Fruit fly (Drosophila melanogaster) whole organism, embryonic: Measurements from ENCODE around the gene CG11970.

ENCODE experiments used
- Atf-2 ChIP-seq: fragments of 200-800 bp; sonication (Bioruptor generic); optimal IDR thresholded peaks from 2 replicates; lab custom pipeline; 2016; ENCODE audit warnings: missing biosample characterization, missing genetic modification characterization
- CG11560 ChIP-seq: fragments of 200-800 bp; sonication (Bioruptor generic); IDR thresholded peaks from 3 replicates; pipeline ENCODE4 v1.3.6; 2022; ENCODE audit warnings: missing biosample characterization, missing genetic modification characterization
- CG12071 ChIP-seq: fragments of 200-800 bp; sonication (Bioruptor generic); optimal IDR thresholded peaks from 3 replicates; lab custom pipeline; 2018; ENCODE audit warnings: missing biosample characterization, mild to moderate bottlenecking, missing genetic modification characterization
- CG1233 ChIP-seq: fragments of 200-800 bp; sonication (Bioruptor generic); optimal IDR thresholded peaks from 4 replicates; lab custom pipeline; 2018; ENCODE audit warnings: missing biosample characterization, mild to moderate bottlenecking, missing genetic modification characterization
- CG12769 ChIP-seq: fragments of 200-800 bp; sonication (Bioruptor generic); optimal IDR thresholded peaks from 2 replicates; lab custom pipeline; 2019; ENCODE audit warnings: missing biosample characterization, mild to moderate bottlenecking, missing genetic modification characterization, moderate library complexity
- CG13123 ChIP-seq: fragments of 200-800 bp; sonication (Bioruptor generic); optimal IDR thresholded peaks from 2 replicates; lab custom pipeline; 2016; ENCODE audit warnings: missing biosample characterization, missing genetic modification characterization
- CG16779 ChIP-seq: fragments of 200-800 bp; sonication (Bioruptor generic); IDR thresholded peaks from 2 replicates; pipeline ENCODE4 v1.3.6; 2022; ENCODE audit warnings: missing biosample characterization, missing genetic modification characterization
- CG17359 ChIP-seq: fragments of 200-800 bp; sonication (Bioruptor generic); optimal IDR thresholded peaks from 3 replicates; lab custom pipeline; 2018; ENCODE audit warnings: missing biosample characterization, mild to moderate bottlenecking, missing genetic modification characterization, moderate library complexity
- CG17361 ChIP-seq: fragments of 200-800 bp; sonication (Bioruptor generic); IDR thresholded peaks from 3 replicates; pipeline ENCODE4 v1.3.6; 2022; ENCODE audit warnings: missing biosample characterization, missing genetic modification characterization
- CG17385 ChIP-seq: fragments of 200-800 bp; sonication (Bioruptor generic); optimal IDR thresholded peaks from 3 replicates; lab custom pipeline; 2018; ENCODE audit warnings: missing biosample characterization, mild to moderate bottlenecking, missing genetic modification characterization
- CG17568 ChIP-seq: fragments of 200-800 bp; sonication (Bioruptor generic); optimal IDR thresholded peaks from 2 replicates; lab custom pipeline; 2018; ENCODE audit warnings: missing biosample characterization, mild to moderate bottlenecking, missing genetic modification characterization, moderate library complexity
- CG17912 ChIP-seq: fragments of 200-800 bp; sonication (Bioruptor generic); optimal IDR thresholded peaks from 2 replicates; lab custom pipeline; 2018; ENCODE audit warnings: missing biosample characterization, mild to moderate bottlenecking, missing genetic modification characterization
- CG4707 ChIP-seq: fragments of 200-800 bp; sonication (Bioruptor generic); optimal IDR thresholded peaks from 2 replicates; lab custom pipeline; 2018; ENCODE audit warnings: missing biosample characterization, mild to moderate bottlenecking, missing genetic modification characterization, moderate library complexity
- CG6254 ChIP-seq: fragments of 200-800 bp; sonication (Bioruptor generic); optimal IDR thresholded peaks from 3 replicates; lab custom pipeline; 2017; ENCODE audit warnings: mild to moderate bottlenecking, missing biosample characterization, missing genetic modification reagents, missing genetic modification characterization
- CG6654 ChIP-seq: fragments of 200-800 bp; sonication (Bioruptor generic); optimal IDR thresholded peaks from 2 replicates; lab custom pipeline; 2017; ENCODE audit warnings: missing biosample characterization, mild to moderate bottlenecking, missing genetic modification characterization
- CG7987 ChIP-seq: fragments of 200-800 bp; sonication (Bioruptor generic); optimal IDR thresholded peaks from 2 replicates; lab custom pipeline; 2018; ENCODE audit warnings: missing biosample characterization, mild to moderate bottlenecking, missing genetic modification characterization, moderate library complexity
- CG9727 ChIP-seq: fragments of 200-800 bp; sonication (Bioruptor generic); optimal IDR thresholded peaks from 3 replicates; lab custom pipeline; 2017; ENCODE audit warnings: missing biosample characterization, mild to moderate bottlenecking, missing genetic modification characterization
- Dip2 ChIP-seq: fragments of 200-800 bp; sonication (Bioruptor generic); IDR thresholded peaks from 2 replicates; pipeline ENCODE4 v1.3.6; 2022; ENCODE audit warnings: missing biosample characterization, missing genetic modification characterization
- Doc3 ChIP-seq: fragments of 200-800 bp; sonication (Bioruptor generic); IDR thresholded peaks from 3 replicates; pipeline ENCODE4 v1.3.6; 2022; ENCODE audit warnings: missing biosample characterization, missing genetic modification characterization; ENCODE audit not compliant: partially characterized antibody
- Eip74EF ChIP-seq, 2 experiments: fragments of 200-800 bp in 1 of 2; fragments of >200 bp in 1 of 2; sonication (Bioruptor generic) in 1 of 2; optimal IDR thresholded peaks; 2 replicates each; lab custom pipeline; 2017 to 2019; ENCODE audit warnings: missing biosample characterization in 2 of 2, missing genetic modification characterization in 2 of 2, mild to moderate bottlenecking in 1 of 2, moderate library complexity in 1 of 2
- Gug ChIP-seq: fragments of 200-800 bp; sonication (Bioruptor generic); IDR thresholded peaks from 4 replicates; pipeline ENCODE4 v1.3.6; 2022; ENCODE audit warnings: missing biosample characterization, missing genetic modification characterization
- HLH4C ChIP-seq: fragments of 200-800 bp; sonication (Bioruptor generic); IDR thresholded peaks from 3 replicates; pipeline ENCODE4 v1.3.6; 2022; ENCODE audit warnings: missing biosample characterization, missing genetic modification characterization; ENCODE audit not compliant: partially characterized antibody
- HmgZ ChIP-seq: fragments of 200-800 bp; sonication (Bioruptor generic); optimal IDR thresholded peaks from 2 replicates; lab custom pipeline; 2018; ENCODE audit warnings: missing biosample characterization, mild to moderate bottlenecking, missing genetic modification characterization
- Hr51 ChIP-seq, 2 experiments: fragments of 200-800 bp; sonication (Bioruptor generic); optimal IDR thresholded peaks; 2 replicates in 1 of 2; 3 replicates in 1 of 2; lab custom pipeline; 2016 to 2018; ENCODE audit warnings: missing biosample characterization in 2 of 2, missing genetic modification characterization in 2 of 2, mild to moderate bottlenecking in 1 of 2, moderate library complexity in 1 of 2
- Hr78 ChIP-seq, 2 experiments: fragments of 200-800 bp in 1 of 2; fragments of >200 bp in 1 of 2; sonication (Bioruptor generic) in 1 of 2; optimal IDR thresholded peaks; 2 replicates each; lab custom pipeline; 2017 to 2019; ENCODE audit warnings: missing biosample characterization in 2 of 2, missing genetic modification characterization in 2 of 2, mild to moderate bottlenecking in 1 of 2, moderate library complexity in 1 of 2
- Jarid2 ChIP-seq: fragments of 200-800 bp; sonication (Bioruptor generic); optimal IDR thresholded peaks from 3 replicates; lab custom pipeline; 2017; ENCODE audit warnings: mild to moderate bottlenecking, missing biosample characterization, missing genetic modification reagents, missing genetic modification characterization
- Neu2 ChIP-seq: fragments of 200-800 bp; sonication (Bioruptor generic); optimal IDR thresholded peaks from 3 replicates; lab custom pipeline; 2016; ENCODE audit warnings: missing biosample characterization, missing genetic modification characterization, borderline replicate concordance
- Rfx ChIP-seq: fragments of 200-800 bp; sonication (Bioruptor generic); IDR thresholded peaks from 2 replicates; pipeline ENCODE4 v1.3.6; 2022; ENCODE audit warnings: missing biosample characterization, missing genetic modification characterization
- Sry-δ ChIP-seq: fragments of 200-800 bp; sonication (Bioruptor generic); optimal IDR thresholded peaks from 2 replicates; lab custom pipeline; 2016; ENCODE audit warnings: missing biosample characterization, missing genetic modification characterization
- ash1 ChIP-seq: fragments of 200-800 bp; sonication (Bioruptor generic); optimal IDR thresholded peaks from 2 replicates; lab custom pipeline; 2018; ENCODE audit warnings: missing biosample characterization, mild to moderate bottlenecking, missing genetic modification characterization
- chinmo ChIP-seq: fragments of 200-800 bp; sonication (Bioruptor generic); IDR thresholded peaks from 4 replicates; pipeline ENCODE4 v1.3.6; 2022; ENCODE audit warnings: missing biosample characterization, missing genetic modification characterization; ENCODE audit not compliant: partially characterized antibody
- crp ChIP-seq, 2 experiments: fragments of 200-800 bp; sonication (Bioruptor generic); optimal IDR thresholded peaks; 2 replicates in 1 of 2; 3 replicates in 1 of 2; lab custom pipeline; 2017; ENCODE audit warnings: missing biosample characterization in 2 of 2, missing genetic modification characterization in 2 of 2, mild to moderate bottlenecking in 1 of 2, moderate library complexity in 1 of 2
- en ChIP-seq: fragments of 200-800 bp; sonication (Bioruptor generic); optimal IDR thresholded peaks from 2 replicates; lab custom pipeline; 2016; ENCODE audit warnings: missing biosample characterization, missing genetic modification characterization
- gcm ChIP-seq: fragments of 200-800 bp; sonication (Bioruptor generic); optimal IDR thresholded peaks from 2 replicates; lab custom pipeline; 2019; ENCODE audit warnings: missing biosample characterization, mild to moderate bottlenecking, missing genetic modification characterization, moderate library complexity
- gcm2 ChIP-seq: fragments of 200-800 bp; sonication (Bioruptor generic); optimal IDR thresholded peaks from 2 replicates; lab custom pipeline; 2016; ENCODE audit warnings: missing biosample characterization, missing genetic modification characterization
- inv ChIP-seq: fragments of 200-800 bp; sonication (Bioruptor generic); IDR thresholded peaks from 2 replicates; pipeline ENCODE4 v1.3.6; 2022; ENCODE audit warnings: missing biosample characterization, missing genetic modification characterization; ENCODE audit not compliant: partially characterized antibody
- lola ChIP-seq, 3 experiments: fragments of >200 bp in 2 of 3; fragments of 200-800 bp in 1 of 3; sonication (Bioruptor generic) in 1 of 3; optimal IDR thresholded peaks; 2 replicates each; lab custom pipeline; 2017 to 2019; ENCODE audit warnings: missing biosample characterization in 3 of 3, missing genetic modification characterization in 3 of 3, mild to moderate bottlenecking in 1 of 3, moderate library complexity in 1 of 3
- mirr ChIP-seq: fragments of 200-800 bp; sonication (Bioruptor generic); optimal IDR thresholded peaks from 3 replicates; lab custom pipeline; 2018; ENCODE audit warnings: missing biosample characterization, mild to moderate bottlenecking, missing genetic modification characterization
- rib ChIP-seq: fragments of 200-800 bp; sonication (Bioruptor generic); IDR thresholded peaks from 2 replicates; pipeline ENCODE4 v1.3.6; 2022; ENCODE audit warnings: missing biosample characterization, missing genetic modification characterization
- slou ChIP-seq: fragments of 200-800 bp; sonication (Bioruptor generic); optimal IDR thresholded peaks from 3 replicates; lab custom pipeline; 2016; ENCODE audit warnings: missing biosample characterization, missing genetic modification characterization
- so ChIP-seq: fragments of 200-800 bp; sonication (Bioruptor generic); IDR thresholded peaks from 3 replicates; pipeline ENCODE4 v1.3.6; 2022; ENCODE audit warnings: missing biosample characterization, missing genetic modification characterization
- stwl ChIP-seq: fragments of 200-800 bp; sonication (Bioruptor generic); optimal IDR thresholded peaks from 3 replicates; lab custom pipeline; 2018; ENCODE audit warnings: missing biosample characterization, mild to moderate bottlenecking, missing genetic modification characterization, moderate library complexity
- sug ChIP-seq: fragments of 200-800 bp; optimal IDR thresholded peaks from 2 replicates; lab custom pipeline; 2019; ENCODE audit warnings: missing biosample characterization, mild to moderate bottlenecking, missing genetic modification characterization, moderate library complexity
- tio ChIP-seq: fragments of 200-800 bp; sonication (Bioruptor generic); optimal IDR thresholded peaks from 2 replicates; lab custom pipeline; 2017; ENCODE audit warnings: missing biosample characterization, missing genetic modification characterization, inconsistent platforms

CG11970 gene

dm6 chr3R:8979850-8980775, 4.4 kb upstream of the CG11970 start (continued):
- TF ChIP-seq stwl (tag; lab: Kevin White, UChicago) (peak; percentile 55), HmgZ (tag; lab: Kevin White, UChicago) (peak; percentile 20), Dip2 (GFP tag; lab: Robert Waterston, UW) (no peak), CG9727 (GFP tag; lab: Kevin White, UChicago) (peak; percentile 32), gcm (GFP tag; lab: Kevin White, UChicago) (no peak), gcm2 (GFP tag; lab: Kevin White, UChicago) (peak; percentile 3), Atf-2 (GFP tag; lab: Kevin White, UChicago) (peak; percentile 14), CG17359 (tag; lab: Kevin White, UChicago) (no peak), chinmo (peak; percentile 31; the same call in 1 of the 4 replicates), ash1 (GFP tag; lab: Kevin White, UChicago) (no peak), CG17361 (peak; percentile 35; the same call in 1 of the 3 replicates), inv (GFP tag; lab: Robert Waterston, UW) (peak; percentile 36; the same call in 1 of the 2 replicates), lola (GFP tag; optimal IDR thresholded peaks at IDR 0.05; lab: Kevin White, UChicago) (no peak), CG1233 (GFP tag; lab: Kevin White, UChicago) (peak; percentile 6), so (GFP tag; lab: Robert Waterston, UW) (0 out of 3 replicates have a peak, but pooled peaks have one; percentile 27)

- peak; percentile 42; the same call in 1 of the 3 replicates for TF ChIP-seq Doc3 (GFP tag; lab: Robert Waterston, UW)
- TF ChIP-seq crp (GFP tag; optimal IDR thresholded peaks at IDR 0.05; lab: Kevin White, UChicago): peak in 1 of 2 experiments; percentile 47
- TF ChIP-seq chinmo: 0 out of 4 replicates have a peak, but pooled peaks have one; percentile 71
- no peak for TF ChIP-seq tio (GFP tag; lab: Kevin White, UChicago)
- no peak for TF ChIP-seq slou (GFP tag; lab: Kevin White, UChicago)
- peak; percentile 7 for TF ChIP-seq CG17568 (GFP tag; lab: Kevin White, UChicago)
- TF ChIP-seq Rfx: peak; percentile 19; the same call in 1 of the 2 replicates
- TF ChIP-seq CG17385 (GFP tag; lab: Kevin White, UChicago): peak; percentile 21
- no peak for TF ChIP-seq CG13123 (GFP tag; lab: Kevin White, UChicago)
- TF ChIP-seq en: no peak
- peak; percentile 67 for TF ChIP-seq CG12769 (tag; lab: Kevin White, UChicago)
- TF ChIP-seq CG7987 (GFP tag; lab: Kevin White, UChicago): peak; percentile 66
- no peak for TF ChIP-seq CG16779 (GFP tag; lab: Robert Waterston, UW)
- no peak for TF ChIP-seq HLH4C (GFP tag; lab: Robert Waterston, UW)
- no peak for TF ChIP-seq CG4707
- TF ChIP-seq CG12071 (GFP tag; lab: Kevin White, UChicago): peak; percentile 58
- no peak for TF ChIP-seq CG11560 (tag; lab: Robert Waterston, UW)
- peak in 1 of 2 experiments; percentile 13 for TF ChIP-seq Hr51 (GFP tag; optimal IDR thresholded peaks at IDR 0.05; lab: Kevin White, UChicago)
- peak; percentile 61 for TF ChIP-seq sug (tag; lab: Kevin White, UChicago)
- no peak for TF ChIP-seq CG6654 (GFP tag; lab: Kevin White, UChicago)
- TF ChIP-seq CG17912: no peak
- no peak for TF ChIP-seq Neu2 (GFP tag; lab: Kevin White, UChicago)
- no peak for TF ChIP-seq Sry-δ
- no peak for TF ChIP-seq Eip74EF (GFP tag; optimal IDR thresholded peaks at IDR 0.05; lab: Kevin White, UChicago)
- TF ChIP-seq CG6254 (GFP tag; lab: Kevin White, UChicago): no peak
- peak; percentile 34 for TF ChIP-seq Jarid2
- peak in 1 of 2 experiments; percentile 73 for TF ChIP-seq Hr78 (GFP tag; optimal IDR thresholded peaks at IDR 0.05; lab: Kevin White, UChicago)
- 0 out of 2 replicates have a peak, but pooled peaks have one; percentile 35 for TF ChIP-seq rib (GFP tag; lab: Robert Waterston, UW)
- peak; percentile 23 for TF ChIP-seq mirr (GFP tag; lab: Kevin White, UChicago)
- TF ChIP-seq Gug (GFP tag; lab: Robert Waterston, UW): no peak
Measured at dm6 chr3R:8980776-8981165, 3.7 kb upstream of the CG11970 start, which contains the start of gene CAHbeta. Gene CAHbeta (plus strand): TSS chr3R:8980860.
